Worm (Caenorhabditis elegans) whole organism, young adult: ENCODE results near the gene C18D11.1.

Experiments
- B0019.2 ChIP-seq: fragments of 200-800 bp; sonication (Bioruptor generic); conservative IDR thresholded peaks from 2 replicates; pipeline ENCODE4 v1.3.6; 2022; ENCODE audit warnings: missing genetic modification reagents, missing genetic modification characterization, missing compliant biosample characterization
- B0261.1 ChIP-seq: sonication (generic microtip); optimal IDR thresholded peaks from 2 replicates; lab custom pipeline; 2016; ENCODE audit warnings: mild to moderate bottlenecking, missing genetic modification characterization, moderate library complexity, missing compliant biosample characterization
- B0336.3 ChIP-seq: fragments of 200-800 bp; sonication (Bioruptor generic); IDR thresholded peaks from 2 replicates; pipeline ENCODE4 v1.3.6; 2022; ENCODE audit warnings: missing genetic modification characterization, missing compliant biosample characterization
- C06A6.2 ChIP-seq: fragments of 200-800 bp; sonication (Bioruptor generic); conservative IDR thresholded peaks from 2 replicates; pipeline ENCODE4 v1.3.6; 2022; ENCODE audit warnings: missing genetic modification characterization, missing compliant biosample characterization
- D2030.7 ChIP-seq: fragments of 200-800 bp; sonication (Bioruptor generic); IDR thresholded peaks from 2 replicates; pipeline ENCODE4 v1.3.6; 2022; ENCODE audit warnings: missing genetic modification reagents, missing genetic modification characterization, missing compliant biosample characterization
- K11D2.4 ChIP-seq: fragments of 200-800 bp; sonication (Bioruptor generic); IDR thresholded peaks from 2 replicates; pipeline ENCODE4 v1.3.6; 2022; ENCODE audit warnings: missing genetic modification reagents, missing genetic modification characterization, missing compliant biosample characterization
- K12H6.12 ChIP-seq: fragments of 200-800 bp; sonication (Bioruptor generic); optimal IDR thresholded peaks from 2 replicates; lab custom pipeline; 2018; ENCODE audit warnings: mild to moderate bottlenecking, missing genetic modification characterization, missing compliant biosample characterization
- Y53G8AR.9 ChIP-seq: fragments of 200-800 bp; sonication (Bioruptor generic); conservative IDR thresholded peaks from 2 replicates; pipeline ENCODE4 v1.3.6; 2022; ENCODE audit warnings: missing genetic modification reagents, missing genetic modification characterization, missing compliant biosample characterization
- ama-1 ChIP-seq, 3 experiments: fragments of 150-350 bp in 1 of 3; sonication (generic microtip) in 2 of 3; optimal IDR thresholded peaks; 2 replicates each; lab custom pipeline; 2014 to 2018; ENCODE audit warnings: missing biosample characterization in 2 of 3, missing genetic modification characterization in 2 of 3, missing genetic modification reagents in 2 of 3
- atf-7 ChIP-seq: sonication (generic microtip); optimal IDR thresholded peaks from 2 replicates; lab custom pipeline; 2017; ENCODE audit warnings: mild to moderate bottlenecking, missing genetic modification characterization, missing compliant biosample characterization
- athp-1 ChIP-seq: sonication (generic microtip); optimal IDR thresholded peaks from 2 replicates; lab custom pipeline; 2017; ENCODE audit warnings: mild to moderate bottlenecking, missing genetic modification characterization, missing compliant biosample characterization
- attf-5 ChIP-seq: fragments of 200-800 bp; sonication (Bioruptor generic); optimal IDR thresholded peaks from 2 replicates; lab custom pipeline; 2018; ENCODE audit warnings: mild to moderate bottlenecking, missing genetic modification characterization, missing compliant biosample characterization
- ceh-100 ChIP-seq: fragments of 200-800 bp; sonication (Bioruptor generic); IDR thresholded peaks from 2 replicates; pipeline ENCODE4 v1.3.6; 2022; ENCODE audit warnings: missing genetic modification reagents, missing genetic modification characterization, missing compliant biosample characterization
- ceh-27 ChIP-seq: fragments of 200-800 bp; sonication (Bioruptor generic); optimal IDR thresholded peaks from 2 replicates; lab custom pipeline; 2018; ENCODE audit warnings: mild to moderate bottlenecking, missing genetic modification characterization, moderate library complexity, missing compliant biosample characterization
- ceh-91 ChIP-seq: fragments of 200-800 bp; sonication (Bioruptor generic); IDR thresholded peaks from 2 replicates; pipeline ENCODE4 v1.3.6; 2022; ENCODE audit warnings: missing genetic modification reagents, missing genetic modification characterization, missing compliant biosample characterization
- dox-1 ChIP-seq: fragments of 200-800 bp; sonication (Bioruptor generic); IDR thresholded peaks from 2 replicates; pipeline ENCODE4 v1.3.6; 2022; ENCODE audit warnings: missing genetic modification reagents, missing genetic modification characterization, missing compliant biosample characterization
- efl-1 ChIP-seq: fragments of 150-350 bp; optimal IDR thresholded peaks from 2 replicates; lab custom pipeline; 2014; ENCODE audit warnings: missing biosample characterization, missing genetic modification reagents, missing genetic modification characterization
- egl-18 ChIP-seq: fragments of 200-800 bp; sonication (Bioruptor generic); IDR thresholded peaks from 2 replicates; pipeline ENCODE4 v1.3.6; 2022; ENCODE audit warnings: missing genetic modification reagents, missing genetic modification characterization, missing compliant biosample characterization
- egl-44 ChIP-seq: fragments of 200-800 bp; sonication (Bioruptor generic); IDR thresholded peaks from 2 replicates; pipeline ENCODE4 v1.3.6; 2022; ENCODE audit warnings: missing genetic modification reagents, missing genetic modification characterization, missing compliant biosample characterization
- ekl-4 ChIP-seq: fragments of 200-800 bp; sonication (Bioruptor generic); IDR thresholded peaks from 2 replicates; pipeline ENCODE4 v1.3.6; 2022; ENCODE audit warnings: missing genetic modification reagents, missing genetic modification characterization, missing compliant biosample characterization
- him-1 ChIP-seq: sonication (generic microtip); optimal IDR thresholded peaks from 2 replicates; lab custom pipeline; 2016; ENCODE audit warnings: missing genotype, missing genetic modification reagents, missing genetic modification characterization, missing compliant biosample characterization
- hmg-20 ChIP-seq: fragments of 200-800 bp; sonication (Bioruptor generic); IDR thresholded peaks from 2 replicates; pipeline ENCODE4 v1.3.6; 2022; ENCODE audit warnings: missing genetic modification reagents, missing genetic modification characterization, missing compliant biosample characterization
- hsf-1 ChIP-seq: fragments of 200-800 bp; sonication (Bioruptor generic); IDR thresholded peaks from 2 replicates; pipeline ENCODE4 v1.3.6; 2022; ENCODE audit warnings: missing genetic modification reagents, missing genetic modification characterization, missing compliant biosample characterization
- let-526 ChIP-seq: fragments of 200-800 bp; sonication (Bioruptor generic); IDR thresholded peaks from 2 replicates; pipeline ENCODE4 v1.3.6; 2022; ENCODE audit warnings: missing genetic modification reagents, missing genetic modification characterization, missing compliant biosample characterization
- let-607 ChIP-seq, 2 experiments: fragments of 200-800 bp in 1 of 2; sonication (Bioruptor generic) in 1 of 2; sonication (generic microtip) in 1 of 2; optimal IDR thresholded peaks; 2 replicates each; lab custom pipeline; 2016 to 2018; ENCODE audit warnings: mild to moderate bottlenecking in 2 of 2, missing compliant biosample characterization in 2 of 2, missing genetic modification characterization in 2 of 2, moderate library complexity in 2 of 2, missing genotype in 1 of 2
- lin-26 ChIP-seq: fragments of 200-800 bp; sonication (Bioruptor generic); IDR thresholded peaks from 2 replicates; pipeline ENCODE4 v1.3.6; 2022; ENCODE audit warnings: missing genetic modification reagents, missing genetic modification characterization, missing compliant biosample characterization
- lin-35 ChIP-seq, 3 experiments: fragments of 150-350 bp in 2 of 3; sonication (generic microtip) in 1 of 3; optimal IDR thresholded peaks; 2 replicates each; lab custom pipeline; 2014 to 2018; ENCODE audit warnings: missing biosample characterization in 3 of 3, missing genetic modification characterization in 3 of 3, missing genetic modification reagents in 3 of 3
- lin-40 ChIP-seq: sonication (generic microtip); optimal IDR thresholded peaks from 2 replicates; lab custom pipeline; 2016; ENCODE audit warnings: missing genetic modification characterization, mild to moderate bottlenecking, missing compliant biosample characterization, missing genotype, missing genetic modification reagents
- lin-54 ChIP-seq: fragments of 200-800 bp; sonication (Bioruptor generic); optimal IDR thresholded peaks from 2 replicates; lab custom pipeline; 2018; ENCODE audit warnings: mild to moderate bottlenecking, missing genetic modification characterization, missing compliant biosample characterization
- lsl-1 ChIP-seq: fragments of 200-800 bp; sonication (Bioruptor generic); optimal IDR thresholded peaks from 2 replicates; lab custom pipeline; 2018; ENCODE audit warnings: mild to moderate bottlenecking, missing genetic modification characterization, moderate library complexity, missing compliant biosample characterization
- madf-10 ChIP-seq: sonication (generic microtip); optimal IDR thresholded peaks from 2 replicates; lab custom pipeline; 2016; ENCODE audit warnings: mild to moderate bottlenecking, missing genetic modification characterization, missing compliant biosample characterization
- madf-6 ChIP-seq: fragments of 200-800 bp; sonication (Bioruptor generic); IDR thresholded peaks from 2 replicates; pipeline ENCODE4 v1.3.6; 2022; ENCODE audit warnings: missing genetic modification reagents, missing genetic modification characterization, missing compliant biosample characterization
- madf-8 ChIP-seq: fragments of 200-800 bp; sonication (Bioruptor generic); conservative IDR thresholded peaks from 2 replicates; pipeline ENCODE4 v1.3.6; 2022; ENCODE audit warnings: missing genetic modification reagents, missing genetic modification characterization, missing compliant biosample characterization
- nhr-90 ChIP-seq: sonication (generic microtip); optimal IDR thresholded peaks from 2 replicates; lab custom pipeline; 2016; ENCODE audit warnings: missing genotype, mild to moderate bottlenecking, missing genetic modification characterization, missing compliant biosample characterization
- pbrm-1 ChIP-seq: fragments of 200-800 bp; sonication (Bioruptor generic); IDR thresholded peaks from 2 replicates; pipeline ENCODE4 v1.3.6; 2022; ENCODE audit warnings: missing genetic modification reagents, missing genetic modification characterization, missing compliant biosample characterization
- rcor-1 ChIP-seq: fragments of 200-800 bp; sonication (Bioruptor generic); IDR thresholded peaks from 2 replicates; pipeline ENCODE4 v1.3.6; 2022; ENCODE audit warnings: missing genetic modification reagents, missing genetic modification characterization, missing compliant biosample characterization
- sea-2 ChIP-seq: fragments of 200-800 bp; sonication (Bioruptor generic); IDR thresholded peaks from 2 replicates; pipeline ENCODE4 v1.3.6; 2022; ENCODE audit warnings: missing genetic modification characterization, missing compliant biosample characterization
- snpc-1.1 ChIP-seq: sonication (generic microtip); optimal IDR thresholded peaks from 2 replicates; lab custom pipeline; 2017; ENCODE audit warnings: missing genetic modification characterization, mild to moderate bottlenecking, missing compliant biosample characterization, antibody characterized with exemption, moderate library complexity, missing genotype, missing genetic modification reagents; ENCODE audit not compliant: insufficient read depth
- snpc-3.4 ChIP-seq: sonication (generic microtip); optimal IDR thresholded peaks from 2 replicates; lab custom pipeline; 2017; ENCODE audit warnings: missing genetic modification characterization, mild to moderate bottlenecking, missing compliant biosample characterization, antibody characterized with exemption, moderate library complexity, missing genotype, missing genetic modification reagents
- tbp1 ChIP-seq: fragments of 200-800 bp; sonication (Bioruptor generic); optimal IDR thresholded peaks from 2 replicates; lab custom pipeline; 2018; ENCODE audit warnings: mild to moderate bottlenecking, missing genetic modification characterization, missing compliant biosample characterization
- tlf-1 ChIP-seq: fragments of 200-800 bp; sonication (Bioruptor generic); optimal IDR thresholded peaks from 2 replicates; lab custom pipeline; 2018; ENCODE audit warnings: mild to moderate bottlenecking, missing genetic modification characterization, missing compliant biosample characterization
- zfh-2 ChIP-seq: fragments of 200-800 bp; sonication (Bioruptor generic); conservative IDR thresholded peaks from 2 replicates; pipeline ENCODE4 v1.3.6; 2022; ENCODE audit warnings: missing genetic modification reagents, missing genetic modification characterization, missing compliant biosample characterization
- ztf-18 ChIP-seq: sonication (generic microtip); optimal IDR thresholded peaks from 2 replicates; lab custom pipeline; 2016; ENCODE audit warnings: missing genotype, mild to moderate bottlenecking, missing genetic modification characterization, missing compliant biosample characterization
- ztf-22 ChIP-seq: fragments of 200-800 bp; sonication (Bioruptor generic); optimal IDR thresholded peaks from 2 replicates; lab custom pipeline; 2018; ENCODE audit warnings: mild to moderate bottlenecking, missing genetic modification characterization, moderate library complexity, missing compliant biosample characterization
- ztf-25 ChIP-seq: fragments of 200-800 bp; sonication (Bioruptor generic); IDR thresholded peaks from 2 replicates; pipeline ENCODE4 v1.3.6; 2022; ENCODE audit warnings: missing genetic modification reagents, missing genetic modification characterization, missing compliant biosample characterization
- ztf-28 ChIP-seq: fragments of 200-800 bp; sonication (Bioruptor generic); IDR thresholded peaks from 2 replicates; pipeline ENCODE4 v1.3.6; 2022; ENCODE audit warnings: missing genetic modification reagents, missing genetic modification characterization, missing compliant biosample characterization

C18D11.1 gene

ce11 chrIII:11823260-11823659 lies 6.9 kb downstream of the C18D11.1 start, which contains the start of gene C18D11.3:
C18D11.3 (plus strand) TSS chrIII:11823448.
- TF ChIP-seq ceh-91 (peak; percentile 33; the same call in 1 of the 2 replicates), athp-1 (tag; lab: Kevin White, UChicago) (peak; percentile 32), snpc-1.1 (tag; lab: Kevin White, UChicago) (no peak), him-1 (tag; lab: Kevin White, UChicago) (peak; percentile 16), lin-26 (GFP tag; lab: Robert Waterston, UW) (peak; percentile 70; the same call in 1 of the 2 replicates), lin-40 (peak; percentile 72), lin-35 (GFP tag; optimal IDR thresholded peaks at IDR 0.05; lab: Kevin White, UChicago) (peak in 1 of 3 experiments; percentile 70), hsf-1 (GFP tag; lab: Robert Waterston, UW) (0 out of 2 replicates have a peak, but pooled peaks have one; percentile 37), ztf-28 (0 out of 2 replicates have a peak, but pooled peaks have one; percentile 7), nhr-90 (tag; lab: Kevin White, UChicago) (no peak), K11D2.4 (GFP tag; lab: Robert Waterston, UW) (0 out of 2 replicates have a peak, but pooled peaks have one; percentile 56), efl-1 (GFP tag; lab: Kevin White, UChicago) (peak; percentile 65), ceh-27 (GFP tag; lab: Kevin White, UChicago) (peak; percentile 88), madf-8 (GFP tag; lab: Robert Waterston, UW) (peak; percentile 31; the same call in 1 of the 2 replicates), ekl-4 (GFP tag; lab: Robert Waterston, UW) (peak; percentile 65; the same call in 1 of the 2 replicates), let-526 (GFP tag; lab: Robert Waterston, UW) (peak; percentile 63; the same call in 1 of the 2 replicates), let-607 (tag; optimal IDR thresholded peaks at IDR 0.05; lab: Kevin White, UChicago) (peak in 1 of 2 experiments; percentile 30), ztf-22 (GFP tag; lab: Kevin White, UChicago) (peak; percentile 36), zfh-2 (GFP tag; lab: Robert Waterston, UW) (peak; percentile 56; the same call in 1 of the 2 replicates), ama-1 (optimal IDR thresholded peaks at IDR 0.05; lab: Kevin White, UChicago) (no peak), ama-1 (GFP tag; optimal IDR thresholded peaks at IDR 0.05; lab: Kevin White, UChicago) (no peak), B0019.2 (0 out of 2 replicates have a peak, but pooled peaks have one; percentile 46), egl-18 (GFP tag; lab: Robert Waterston, UW) (no peak), B0336.3 (GFP tag; lab: Robert Waterston, UW) (peak; percentile 79), dox-1 (GFP tag; lab: Robert Waterston, UW) (peak; percentile 93), B0261.1 (tag; lab: Kevin White, UChicago) (no peak), ztf-25 (GFP tag; lab: Robert Waterston, UW) (no peak), K12H6.12 (peak; percentile 80), lsl-1 (GFP tag; lab: Kevin White, UChicago) (peak; percentile 84), hmg-20 (GFP tag; lab: Robert Waterston, UW) (0 out of 2 replicates have a peak, but pooled peaks have one; percentile 19), rcor-1 (GFP tag; lab: Robert Waterston, UW) (peak; percentile 19; the same call in 1 of the 2 replicates), atf-7 (peak; percentile 32), D2030.7 (GFP tag; lab: Robert Waterston, UW) (peak; percentile 49; the same call in 1 of the 2 replicates), C06A6.2 (GFP tag; lab: Robert Waterston, UW) (peak; percentile 39; the same call in 1 of the 2 replicates), snpc-3.4 (tag; lab: Kevin White, UChicago) (no peak), ceh-100 (GFP tag; lab: Robert Waterston, UW) (peak; percentile 75), ztf-18 (tag; lab: Kevin White, UChicago) (peak; percentile 8), attf-5 (GFP tag; lab: Kevin White, UChicago) (peak; percentile 94), lin-54 (GFP tag; lab: Kevin White, UChicago) (peak; percentile 71), Y53G8AR.9 (GFP tag; lab: Robert Waterston, UW) (0 out of 2 replicates have a peak, but pooled peaks have one; percentile 48), tbp1 (GFP tag; lab: Kevin White, UChicago) (peak; percentile 66), madf-10 (tag; lab: Kevin White, UChicago) (peak; percentile 15), sea-2 (GFP tag; lab: Robert Waterston, UW) (no peak), pbrm-1 (GFP tag; lab: Robert Waterston, UW) (peak; percentile 81), tlf-1 (GFP tag; lab: Kevin White, UChicago) (peak; percentile 58), egl-44 (GFP tag; lab: Robert Waterston, UW) (peak; percentile 69; the same call in 1 of the 2 replicates), madf-6 (GFP tag; lab: Robert Waterston, UW) (peak; percentile 67; the same call in 1 of the 2 replicates)
